Worm (Caenorhabditis elegans) whole organism, dauer: ENCODE results near the gene Y51B9A.9.

Source experiments
- unc-62 ChIP-seq: sonication (generic microtip); optimal IDR thresholded peaks from 2 replicates; lab custom pipeline; 2017; ENCODE audit warnings: missing biosample characterization, missing genetic modification reagents, missing genetic modification characterization

Gene Y51B9A.9

ce11 chrII:9397496-9397895 is at the start of gene Y51B9A.9:
TSS of gene Y51B9A.9 (minus strand) at chrII:9397596.
- no peak for TF ChIP-seq unc-62 (GFP tag; lab: Kevin White, UChicago)

ce11 chrII:9445368-9445767 is 48.0 kb upstream of the Y51B9A.9 start, which contains the start of gene R09D1.13:
TSS of gene R09D1.13 (minus strand) at chrII:9445468.
- no peak for TF ChIP-seq unc-62 (GFP tag; lab: Kevin White, UChicago)

ce11 chrII:9443522-9443921 is 46.1 kb upstream of the Y51B9A.9 start, which contains the start of gene chil-15:
TSS of gene chil-15 (minus strand) at chrII:9443622.
- no peak for TF ChIP-seq unc-62 (GFP tag; lab: Kevin White, UChicago)

- no peak for TF ChIP-seq unc-62 (GFP tag; lab: Kevin White, UChicago)
These were observed 44.4 kb upstream of the Y51B9A.9 start, which contains the start of gene chil-16 for ce11 chrII:9441838-9442237. TSS of gene chil-16 (minus strand) at chrII:9441938.

DNA sequence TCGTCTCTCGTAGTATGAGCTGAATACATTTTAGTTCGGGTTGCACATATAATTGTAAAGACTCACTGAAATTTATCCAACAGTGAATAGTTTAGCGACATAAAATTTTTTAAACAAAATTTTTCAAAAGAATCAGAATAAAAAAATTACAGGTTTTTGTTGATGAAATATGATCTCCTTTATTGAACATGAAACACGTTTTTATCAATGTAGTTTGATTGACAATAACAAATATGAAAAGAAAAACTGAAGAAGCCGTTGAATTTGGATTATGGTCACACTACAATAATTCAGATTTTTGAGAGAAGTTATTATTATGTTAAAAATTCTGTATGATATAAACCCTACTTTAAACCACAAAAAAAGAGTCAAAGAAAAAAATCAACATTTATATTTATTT is 42.7 kb upstream of the Y51B9A.9 start, which contains the start of gene chil-17:
Gene chil-17 (minus strand): TSS at position 101 of the 400 bp plus-strand sequence.
- no peak for TF ChIP-seq unc-62 (GFP tag; lab: Kevin White, UChicago)

DNA sequence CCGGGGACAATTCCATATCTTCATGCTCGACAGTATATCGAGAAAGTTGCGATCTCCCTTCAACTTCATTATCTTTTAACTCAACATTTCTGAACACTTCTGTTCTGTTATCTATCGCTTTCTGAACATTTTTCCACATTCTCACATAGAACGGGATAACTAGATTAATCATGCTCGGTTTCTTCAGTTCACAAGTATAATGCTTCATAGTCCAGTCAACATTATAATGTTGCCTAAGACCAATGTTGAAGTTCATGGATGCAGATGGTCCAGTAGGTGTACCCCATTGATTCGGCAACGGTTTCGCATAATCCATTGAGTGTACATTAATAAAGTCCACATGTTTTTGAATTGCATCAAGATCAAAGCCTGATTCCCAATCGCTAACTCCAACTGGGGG is 41.5 kb upstream of the Y51B9A.9 start:
- TF ChIP-seq unc-62 (GFP tag; lab: Kevin White, UChicago), result no peak

ce11 chrII:9438227-9438626 is 40.8 kb upstream of the Y51B9A.9 start, which contains the start of gene chil-13:
TSS of gene chil-13 (minus strand) at chrII:9438327.
- TF ChIP-seq unc-62 (GFP tag; lab: Kevin White, UChicago), result no peak

DNA sequence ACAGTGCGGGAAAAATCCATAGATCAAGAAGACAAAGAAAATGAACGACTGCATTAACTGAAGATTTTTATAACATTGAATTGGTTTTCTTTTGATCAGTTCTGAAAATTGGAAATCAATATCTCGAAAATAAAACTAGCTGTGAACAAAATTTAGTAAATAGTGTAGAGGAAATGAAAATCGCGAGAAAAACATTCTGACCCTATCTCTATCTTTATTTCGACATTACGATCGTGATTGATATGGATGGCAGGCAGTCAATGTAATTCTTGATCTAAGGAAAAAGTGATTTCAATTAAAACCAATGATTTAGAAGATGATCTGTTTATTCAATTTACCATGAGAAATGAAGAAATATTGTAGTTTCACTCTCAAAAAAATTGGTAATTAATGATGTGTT is 38.6 kb upstream of the Y51B9A.9 start, which contains the start of gene kin-16:
Gene kin-16 (minus strand): TSS at position 101 of the 400 bp plus-strand sequence.
- TF ChIP-seq unc-62 (GFP tag; lab: Kevin White, UChicago), result no peak

ce11 chrII:9433609-9434008 is 36.2 kb upstream of the Y51B9A.9 start, which contains the start of gene kin-15:
TSS of gene kin-15 (minus strand) at chrII:9433709.
- TF ChIP-seq unc-62 (GFP tag; lab: Kevin White, UChicago), result no peak

- no peak for TF ChIP-seq unc-62 (GFP tag; lab: Kevin White, UChicago)
These were observed 33.7 kb upstream of the Y51B9A.9 start for ce11 chrII:9431119-9431518.

ce11 chrII:9427644-9428043 is 30.2 kb upstream of the Y51B9A.9 start, which contains the start of gene M176.5:
TSS of gene M176.5 (minus strand) at chrII:9427744.
- no peak for TF ChIP-seq unc-62 (GFP tag; lab: Kevin White, UChicago)

ce11 chrII:9426076-9426475 is 28.7 kb upstream of the Y51B9A.9 start, which contains the start of gene M176.10:
TSS of gene M176.10 (minus strand) at chrII:9426176.
- TF ChIP-seq unc-62 (GFP tag; lab: Kevin White, UChicago), result no peak

DNA sequence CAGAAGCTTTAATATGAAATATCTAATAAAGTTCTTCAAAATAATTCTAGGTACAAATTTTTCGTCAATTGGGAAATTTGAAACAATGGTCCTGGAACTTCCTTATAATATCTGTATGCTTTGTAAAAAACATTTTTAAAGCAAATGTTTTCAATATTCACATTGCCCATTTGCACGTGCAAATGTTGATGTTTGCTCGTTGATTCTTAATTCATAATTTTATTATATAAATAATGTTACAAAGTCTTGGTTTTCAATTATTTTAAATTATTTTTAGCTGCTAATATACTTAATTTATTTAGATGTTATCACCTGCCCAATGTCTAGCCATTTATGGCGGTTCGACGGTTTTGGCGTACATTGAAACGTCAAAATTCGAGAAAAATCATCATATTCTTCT is 24.6 kb upstream of the Y51B9A.9 start, which contains the start of gene M176.11:
Gene M176.11 (plus strand): TSS at position 301 of the 400 bp plus-strand sequence.
- TF ChIP-seq unc-62 (GFP tag; lab: Kevin White, UChicago), result no peak

DNA sequence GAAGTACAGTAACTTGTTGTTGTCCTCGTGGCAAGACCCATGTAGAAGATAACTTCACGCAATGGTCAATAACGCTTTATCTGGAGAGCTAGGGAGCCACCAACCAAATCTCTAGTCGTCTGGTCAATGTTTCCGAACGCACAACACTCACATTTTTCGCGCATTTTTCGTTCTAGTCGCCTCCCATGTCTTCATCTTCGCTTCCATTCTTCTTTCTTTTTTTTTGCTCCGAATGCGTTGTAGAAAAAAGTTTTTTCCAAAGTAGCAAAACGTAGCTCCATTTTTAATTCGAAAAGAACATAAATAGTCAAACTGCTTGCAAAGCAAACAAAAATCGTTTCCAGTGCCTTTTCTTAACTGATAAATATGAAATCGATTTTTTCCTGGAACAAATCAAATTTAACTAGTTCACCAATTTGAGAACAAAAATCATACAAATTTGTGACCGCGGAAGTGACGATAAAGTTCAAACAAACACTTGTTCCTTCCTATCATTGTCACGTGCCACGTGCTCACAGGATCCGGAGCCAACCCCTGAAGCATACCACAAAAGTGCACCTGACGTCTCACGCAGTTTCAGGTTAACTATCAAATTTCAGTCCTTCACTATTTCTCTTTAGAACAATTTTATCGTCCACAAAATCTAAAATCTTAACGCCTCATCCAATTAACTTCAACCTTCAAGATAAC is 21.6 kb upstream of the Y51B9A.9 start:
- no peak for TF ChIP-seq unc-62 (GFP tag; lab: Kevin White, UChicago)

DNA sequence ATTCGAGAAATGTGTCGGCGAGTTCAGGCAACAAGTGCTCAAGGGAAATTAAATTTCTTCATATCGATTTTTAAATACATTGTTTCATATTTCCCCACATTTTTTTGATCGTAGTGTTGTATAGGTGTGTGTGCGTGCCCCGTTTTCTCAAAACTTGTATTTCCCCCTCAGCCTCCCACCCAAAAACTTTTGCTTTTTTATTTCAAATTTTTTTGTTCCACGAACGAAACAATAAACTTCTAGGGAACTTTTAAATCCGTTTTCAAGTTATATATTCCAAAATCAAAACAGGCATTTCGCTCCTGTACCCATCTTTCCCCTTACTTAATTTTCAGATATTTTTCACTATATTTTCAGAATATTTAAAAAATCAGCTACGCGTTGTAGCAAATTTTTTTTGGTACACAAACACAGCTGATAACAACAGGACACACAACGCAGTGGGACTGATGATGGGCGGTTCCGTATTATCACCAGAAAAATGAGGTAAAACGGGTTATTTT is 20.7 kb upstream of the Y51B9A.9 start, which contains the start of the genes M176.4 and M176.16:
Gene M176.4 (plus strand): TSS at position 301 of the 503 bp plus-strand sequence.
Gene M176.16 (plus strand): TSS at position 453 of the 503 bp plus-strand sequence.
- no peak for TF ChIP-seq unc-62 (GFP tag; lab: Kevin White, UChicago)
